Worm (Caenorhabditis elegans) whole organism, L1 larva: Measurements from ENCODE around the gene F41D9.2.

ENCODE experiments used
- Y116A8C.19 ChIP-seq: sonication (generic microtip); optimal IDR thresholded peaks from 2 replicates; lab custom pipeline; 2016; ENCODE audit warnings: missing compliant biosample characterization, missing genetic modification characterization, borderline replicate concordance
- aha-1 ChIP-seq: fragments of 150-350 bp; optimal IDR thresholded peaks from 2 replicates; lab custom pipeline; 2014; ENCODE audit warnings: missing biosample characterization, missing genetic modification characterization
- blmp-1 ChIP-seq: fragments of 150-350 bp; optimal IDR thresholded peaks from 2 replicates; lab custom pipeline; 2014; ENCODE audit warnings: missing biosample characterization, missing genetic modification characterization
- ceh-63 ChIP-seq: fragments of 200-800 bp; sonication (Bioruptor generic); optimal IDR thresholded peaks from 2 replicates; lab custom pipeline; 2018; ENCODE audit warnings: mild to moderate bottlenecking, missing genetic modification characterization, missing compliant biosample characterization
- ceh-82 ChIP-seq, 3 experiments: fragments of 150-350 bp in 1 of 3; sonication (generic microtip) in 2 of 3; optimal IDR thresholded peaks; 2 replicates each; lab custom pipeline; 2014 to 2017; ENCODE audit warnings: missing biosample characterization in 3 of 3, missing genetic modification characterization in 3 of 3
- ceh-88 ChIP-seq: fragments of 200-800 bp; sonication (Bioruptor generic); IDR thresholded peaks from 2 replicates; pipeline ENCODE4 v1.3.6; 2022; ENCODE audit warnings: missing genetic modification characterization, missing compliant biosample characterization
- ceh-90 ChIP-seq: sonication (generic microtip); optimal IDR thresholded peaks from 2 replicates; lab custom pipeline; 2016; ENCODE audit warnings: missing genetic modification characterization, missing compliant biosample characterization
- dpl-1 ChIP-seq, 3 experiments: fragments of 150-350 bp in 2 of 3; sonication (generic microtip) in 1 of 3; optimal IDR thresholded peaks; 2 replicates each; lab custom pipeline; 2014 to 2017; ENCODE audit warnings: missing biosample characterization in 3 of 3, missing genetic modification characterization in 3 of 3, missing genetic modification reagents in 3 of 3
- elt-2 ChIP-seq: sonication (generic microtip); optimal IDR thresholded peaks from 2 replicates; lab custom pipeline; 2016; ENCODE audit warnings: missing genetic modification characterization, mild to moderate bottlenecking, inconsistent platforms, missing compliant biosample characterization, missing genetic modification reagents
- ets-5 ChIP-seq: fragments of 200-800 bp; sonication (Bioruptor generic); IDR thresholded peaks from 2 replicates; pipeline ENCODE4 v1.3.6; 2022; ENCODE audit warnings: missing genetic modification characterization, missing compliant biosample characterization
- fkh-10 ChIP-seq: sonication (generic microtip); optimal IDR thresholded peaks from 2 replicates; lab custom pipeline; 2017; ENCODE audit warnings: missing biosample characterization, missing genetic modification reagents, missing genetic modification characterization
- fos-1 ChIP-seq: fragments of 150-350 bp; optimal IDR thresholded peaks from 2 replicates; lab custom pipeline; 2014; ENCODE audit warnings: missing biosample characterization, missing genetic modification characterization
- grh-1 ChIP-seq: fragments of 200-800 bp; sonication (Bioruptor generic); IDR thresholded peaks from 2 replicates; pipeline ENCODE4 v1.3.6; 2022; ENCODE audit warnings: missing genetic modification reagents, missing genetic modification characterization, missing compliant biosample characterization
- hlh-4 ChIP-seq: sonication (generic microtip); optimal IDR thresholded peaks from 2 replicates; lab custom pipeline; 2016; ENCODE audit warnings: mild to moderate bottlenecking, missing genetic modification characterization, missing compliant biosample characterization
- irx-1 ChIP-seq: sonication (generic microtip); optimal IDR thresholded peaks from 2 replicates; lab custom pipeline; 2016; ENCODE audit warnings: missing genetic modification characterization, missing compliant biosample characterization
- isw-1 ChIP-seq: fragments of 200-800 bp; sonication (Bioruptor generic); IDR thresholded peaks from 2 replicates; pipeline ENCODE4 v1.3.6; 2022; ENCODE audit warnings: missing genetic modification characterization, missing compliant biosample characterization
- lin-13 ChIP-seq: fragments of 150-350 bp; optimal IDR thresholded peaks from 2 replicates; lab custom pipeline; 2014; ENCODE audit warnings: missing biosample characterization, missing genetic modification reagents, missing genetic modification characterization
- lin-14 ChIP-seq: fragments of 200-800 bp; sonication (Bioruptor generic); optimal IDR thresholded peaks from 2 replicates; lab custom pipeline; 2018; ENCODE audit warnings: mild to moderate bottlenecking, missing genetic modification characterization, moderate library complexity, missing compliant biosample characterization
- lin-35 ChIP-seq, 2 experiments: fragments of 150-350 bp; optimal IDR thresholded peaks; 2 replicates each; lab custom pipeline; 2014; ENCODE audit warnings: missing biosample characterization in 2 of 2, missing genetic modification characterization in 2 of 2, missing genetic modification reagents in 2 of 2
- lir-3 ChIP-seq: sonication (generic microtip); optimal IDR thresholded peaks from 2 replicates; lab custom pipeline; 2016; ENCODE audit warnings: mild to moderate bottlenecking, missing genetic modification characterization, moderate library complexity, missing compliant biosample characterization; ENCODE audit not compliant: poor library complexity
- mab-9 ChIP-seq: fragments of 200-800 bp; sonication (Bioruptor generic); IDR thresholded peaks from 2 replicates; pipeline ENCODE4 v1.3.6; 2022; ENCODE audit warnings: missing genetic modification reagents, missing genetic modification characterization, missing compliant biosample characterization
- mef-2 ChIP-seq: fragments of 150-350 bp; optimal IDR thresholded peaks from 2 replicates; lab custom pipeline; 2014; ENCODE audit warnings: missing biosample characterization, missing genetic modification characterization
- nhr-237 ChIP-seq: fragments of 150-350 bp; optimal IDR thresholded peaks from 2 replicates; lab custom pipeline; 2014; ENCODE audit warnings: missing biosample characterization, missing genetic modification characterization
- nhr-71 ChIP-seq: sonication (generic microtip); optimal IDR thresholded peaks from 2 replicates; lab custom pipeline; 2016; ENCODE audit warnings: mild to moderate bottlenecking, missing genetic modification characterization, moderate library complexity, missing compliant biosample characterization
- nhr-77 ChIP-seq: fragments of 150-350 bp; optimal IDR thresholded peaks from 2 replicates; lab custom pipeline; 2014; ENCODE audit warnings: missing biosample characterization, missing genetic modification characterization
- nhr-84 ChIP-seq: sonication (generic microtip); optimal IDR thresholded peaks from 2 replicates; lab custom pipeline; 2017; ENCODE audit warnings: missing biosample characterization, missing genetic modification characterization
- nhr-85 ChIP-seq: sonication (generic microtip); peaks from one replicate; lab custom pipeline; 2016; ENCODE audit warnings: missing genetic modification characterization, inconsistent platforms, missing compliant biosample characterization
- nhr-90 ChIP-seq: sonication (generic microtip); optimal IDR thresholded peaks from 2 replicates; lab custom pipeline; 2016; ENCODE audit warnings: mild to moderate bottlenecking, missing genetic modification characterization, missing compliant biosample characterization; ENCODE audit not compliant: poor library complexity
- pag-3 ChIP-seq: sonication (generic microtip); optimal IDR thresholded peaks from 2 replicates; lab custom pipeline; 2017; ENCODE audit warnings: missing genetic modification characterization, mild to moderate bottlenecking, missing compliant biosample characterization, antibody characterized with exemption, borderline replicate concordance; ENCODE audit not compliant: insufficient read depth
- rnt-1 ChIP-seq: sonication (generic microtip); optimal IDR thresholded peaks from 2 replicates; lab custom pipeline; 2016; ENCODE audit warnings: mild to moderate bottlenecking, missing genetic modification characterization, moderate library complexity, missing compliant biosample characterization
- skn-1 ChIP-seq: fragments of 150-350 bp; optimal IDR thresholded peaks from 2 replicates; lab custom pipeline; 2014; ENCODE audit warnings: missing biosample characterization, missing genetic modification characterization
- snpc-4 ChIP-seq: fragments of 150-350 bp; optimal IDR thresholded peaks from 2 replicates; lab custom pipeline; 2014; ENCODE audit warnings: missing biosample characterization, missing genetic modification characterization
- snu-23 ChIP-seq: sonication (generic microtip); optimal IDR thresholded peaks from 2 replicates; lab custom pipeline; 2016; ENCODE audit warnings: missing genetic modification characterization, missing compliant biosample characterization
- sox-4 ChIP-seq: sonication (generic microtip); optimal IDR thresholded peaks from 2 replicates; lab custom pipeline; 2016; ENCODE audit warnings: missing genetic modification characterization, missing compliant biosample characterization
- sup-37 ChIP-seq: fragments of 200-800 bp; sonication (Bioruptor generic); optimal IDR thresholded peaks from 2 replicates; lab custom pipeline; 2018; ENCODE audit warnings: mild to moderate bottlenecking, missing genetic modification characterization, missing compliant biosample characterization
- tbx-2 ChIP-seq: sonication (generic microtip); optimal IDR thresholded peaks from 2 replicates; lab custom pipeline; 2016; ENCODE audit warnings: missing genetic modification characterization, missing compliant biosample characterization
- unc-130 ChIP-seq: fragments of 150-350 bp; optimal IDR thresholded peaks from 2 replicates; lab custom pipeline; 2017; ENCODE audit warnings: missing biosample characterization, missing genetic modification characterization, inconsistent platforms
- unc-30 ChIP-seq: sonication (generic microtip); optimal IDR thresholded peaks from 2 replicates; lab custom pipeline; 2017; ENCODE audit warnings: missing biosample characterization, missing genetic modification characterization
- unc-62 ChIP-seq: fragments of 150-350 bp; optimal IDR thresholded peaks from 2 replicates; lab custom pipeline; 2014; ENCODE audit warnings: missing biosample characterization, missing genetic modification reagents, missing genetic modification characterization
- unc-98 ChIP-seq: fragments of 200-800 bp; sonication (Bioruptor generic); IDR thresholded peaks from 2 replicates; pipeline ENCODE4 v1.3.6; 2022; ENCODE audit warnings: missing genetic modification characterization, missing compliant biosample characterization
- zip-4 ChIP-seq: fragments of 200-800 bp; sonication (Bioruptor generic); optimal IDR thresholded peaks from 2 replicates; lab custom pipeline; 2018; ENCODE audit warnings: mild to moderate bottlenecking, missing genetic modification characterization, moderate library complexity, missing compliant biosample characterization
- ztf-11 ChIP-seq, 2 experiments: sonication (generic microtip); optimal IDR thresholded peaks; 2 replicates each; lab custom pipeline; 2016 to 2017; ENCODE audit warnings: missing genetic modification characterization in 2 of 2, missing biosample characterization in 1 of 2, missing compliant biosample characterization in 1 of 2
- ztf-4 ChIP-seq: fragments of 150-350 bp; optimal IDR thresholded peaks from 2 replicates; lab custom pipeline; 2014; ENCODE audit warnings: missing biosample characterization, missing genetic modification characterization

The F41D9.2 gene

ce11 chrX:8429503-8429902, 44.8 kb upstream of the F41D9.2 start:
- TF ChIP-seq skn-1 (tag; lab: Kevin White, UChicago) = no peak
- no peak for TF ChIP-seq pag-3
- no peak for TF ChIP-seq unc-62 (GFP tag; lab: Kevin White, UChicago)
- TF ChIP-seq zip-4 (GFP tag; lab: Kevin White, UChicago) = no peak
- no peak for TF ChIP-seq dpl-1 (GFP tag; optimal IDR thresholded peaks at IDR 0.05; lab: Kevin White, UChicago)
- TF ChIP-seq lin-35 (GFP tag; optimal IDR thresholded peaks at IDR 0.05; lab: Kevin White, UChicago) = no peak
- no peak for TF ChIP-seq nhr-71 (tag; lab: Kevin White, UChicago)
- TF ChIP-seq unc-130 (tag; lab: Kevin White, UChicago) = no peak
- no peak for TF ChIP-seq isw-1 (GFP tag; lab: Robert Waterston, UW)
- TF ChIP-seq nhr-85 (tag; lab: Kevin White, UChicago) = no peak
- TF ChIP-seq lin-13 (GFP tag; lab: Kevin White, UChicago) = no peak
- TF ChIP-seq nhr-77 (tag; lab: Kevin White, UChicago) = no peak
- TF ChIP-seq ceh-88 = no peak
- TF ChIP-seq tbx-2 (tag; lab: Kevin White, UChicago) = no peak
- TF ChIP-seq mef-2 (tag; lab: Kevin White, UChicago) = no peak

- TF ChIP-seq elt-2 (tag; lab: Kevin White, UChicago) (peak; percentile 52), skn-1 (tag; lab: Kevin White, UChicago) (no peak), Y116A8C.19 (tag; lab: Kevin White, UChicago) (no peak)
Measured at ce11 chrX:8428319-8428888, 43.7 kb upstream of the F41D9.2 start, which contains the start of gene F08F1.3. Gene F08F1.3 (plus strand): TSS chrX:8428838.

ce11 chrX:8426160-8426712, 41.5 kb upstream of the F41D9.2 start:
- no peak for TF ChIP-seq nhr-90 (tag; lab: Kevin White, UChicago)
- TF ChIP-seq ceh-63 (GFP tag; lab: Kevin White, UChicago) = no peak
- TF ChIP-seq dpl-1 (GFP tag; optimal IDR thresholded peaks at IDR 0.05; lab: Kevin White, UChicago) = no peak
- no peak for TF ChIP-seq sox-4 (tag; lab: Kevin White, UChicago)
- no peak for TF ChIP-seq hlh-4 (tag; lab: Kevin White, UChicago)
- no peak for TF ChIP-seq unc-30 (tag; lab: Kevin White, UChicago)
- TF ChIP-seq rnt-1 (tag; lab: Kevin White, UChicago) = no peak
- TF ChIP-seq ceh-82 (tag; optimal IDR thresholded peaks at IDR 0.05; lab: Kevin White, UChicago) = no peak
- TF ChIP-seq unc-98 (GFP tag; lab: Robert Waterston, UW) = no peak
- TF ChIP-seq fkh-10 (GFP tag; lab: Kevin White, UChicago) = no peak
- no peak for TF ChIP-seq ceh-90 (tag; lab: Kevin White, UChicago)
- TF ChIP-seq nhr-71 (tag; lab: Kevin White, UChicago) = peak; percentile 7
- no peak for TF ChIP-seq nhr-237
- peak; percentile 66 for TF ChIP-seq nhr-85 (tag; lab: Kevin White, UChicago)
- no peak for TF ChIP-seq skn-1 (tag; lab: Kevin White, UChicago)
- TF ChIP-seq lin-35 (GFP tag; optimal IDR thresholded peaks at IDR 0.05; lab: Kevin White, UChicago) = no peak
- no peak for TF ChIP-seq snpc-4 (tag; lab: Kevin White, UChicago)
- no peak for TF ChIP-seq grh-1 (GFP tag; lab: Robert Waterston, UW)
- no peak for TF ChIP-seq lir-3 (tag; lab: Kevin White, UChicago)
- peak; percentile 48 for TF ChIP-seq lin-14
- TF ChIP-seq snu-23 (GFP tag; lab: Kevin White, UChicago) = peak; percentile 16
- no peak for TF ChIP-seq mab-9
- TF ChIP-seq ets-5 (GFP tag; lab: Robert Waterston, UW) = no peak
- TF ChIP-seq sup-37 = no peak
- TF ChIP-seq ztf-11 (tag; optimal IDR thresholded peaks at IDR 0.05; lab: Kevin White, UChicago) = no peak
- TF ChIP-seq fos-1 (tag; lab: Kevin White, UChicago) = no peak
- TF ChIP-seq aha-1 (tag; lab: Kevin White, UChicago) = no peak
- no peak for TF ChIP-seq irx-1 (tag; lab: Kevin White, UChicago)
- TF ChIP-seq ztf-4 (tag; lab: Kevin White, UChicago) = no peak
- TF ChIP-seq nhr-84 (tag; lab: Kevin White, UChicago) = no peak
- TF ChIP-seq zip-4 (GFP tag; lab: Kevin White, UChicago) = no peak
- peak; percentile 28 for TF ChIP-seq blmp-1 (tag; lab: Kevin White, UChicago)
- TF ChIP-seq ceh-88 = no peak
- no peak for TF ChIP-seq lin-13 (GFP tag; lab: Kevin White, UChicago)
- TF ChIP-seq, all 84 proteins: peak for 5
